Worm (Caenorhabditis elegans): ENCODE results near the gene nrf-5.
A peak's percentile ranks its signal among the peaks of the same experiment; 100 is the strongest.

The nrf-5 gene

DNA sequence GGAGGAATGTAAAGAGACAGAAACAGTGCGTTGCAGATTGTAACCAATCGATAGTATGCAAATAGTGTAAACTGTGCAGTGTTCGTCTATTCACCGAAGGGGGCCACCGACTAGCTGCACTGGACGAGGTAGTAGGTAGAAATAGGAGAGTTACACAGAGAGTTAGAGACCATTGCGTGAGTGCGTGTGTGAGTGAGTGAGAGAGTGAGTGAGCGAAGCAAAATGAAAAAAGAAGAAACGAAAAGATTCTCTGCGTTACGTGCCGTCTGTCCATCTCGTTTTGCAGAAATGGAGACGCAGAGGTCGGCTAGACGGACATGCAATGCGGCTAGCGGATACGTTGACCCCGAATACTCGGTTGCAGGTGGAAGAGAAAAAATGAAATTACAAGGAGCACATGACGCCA lies 19.6 kb upstream of the nrf-5 start (continued):
- TF ChIP-seq ztf-7 (tag; optimal IDR thresholded peaks at IDR 0.05) (no peak), daf-16 (GFP tag; optimal IDR thresholded peaks at IDR 0.05) (peak in 1 of 2 experiments; percentile 1), daf-16 (tag; optimal IDR thresholded peaks at IDR 0.05) (peak; percentile 49), set-16 (GFP tag; IDR thresholded peaks at IDR 0.05) (peak; percentile 17; the same call in 1 of the 2 replicates), F44E2.7 (GFP tag; IDR thresholded peaks at IDR 0.05) (0 out of 2 replicates have a peak, but pooled peaks have one; percentile 27), ceh-20 (GFP tag; IDR thresholded peaks at IDR 0.05) (peak; percentile 25; the same call in 1 of the 2 replicates), hlh-11 (tag; optimal IDR thresholded peaks at IDR 0.05) (peak; percentile 83)

DNA sequence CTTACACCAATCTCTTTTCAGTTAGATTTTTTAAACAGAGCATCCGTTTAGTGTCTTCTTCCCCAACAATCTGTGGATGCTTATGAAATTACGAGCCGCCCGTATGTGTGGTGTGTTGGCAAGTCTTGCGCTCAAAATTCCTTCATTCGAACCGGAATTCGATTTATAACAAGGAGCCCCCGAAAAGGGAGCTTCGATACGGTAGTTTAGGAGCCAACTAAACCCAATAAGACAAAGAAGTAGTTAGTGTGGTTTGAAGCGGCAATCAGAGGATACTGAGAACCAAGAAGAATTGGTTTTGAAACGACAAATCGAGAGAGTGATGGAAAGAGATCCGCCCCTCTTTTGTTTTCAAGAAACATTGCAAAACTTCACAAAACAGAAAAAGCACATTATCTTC lies 15.7 kb upstream of the nrf-5 start:
- TF ChIP-seq ZK546.5 (tag; optimal IDR thresholded peaks at IDR 0.05) (no peak), ces-1 (GFP tag; optimal IDR thresholded peaks at IDR 0.05) (peak; percentile 47)

DNA sequence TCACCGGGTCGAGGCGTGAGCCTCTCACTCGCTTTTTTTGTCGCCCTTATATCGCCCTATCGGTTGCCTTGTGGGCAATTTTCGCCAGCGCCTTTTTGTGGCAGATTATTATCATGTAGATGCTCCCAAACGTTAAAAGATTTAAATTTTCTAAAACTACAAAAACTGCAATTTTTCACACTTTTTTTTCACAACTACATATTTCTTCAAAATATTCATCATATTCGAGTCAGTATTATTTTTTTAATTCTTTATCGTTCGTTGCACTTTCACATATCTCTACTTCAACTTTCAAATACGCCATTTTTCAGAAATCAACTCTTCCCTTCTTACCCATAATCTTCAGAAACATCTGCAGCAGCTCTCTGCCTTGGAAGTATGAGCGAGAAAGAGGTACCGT lies 15.1 kb upstream of the nrf-5 start, which contains the start of gene ceh-24:
TSS of gene ceh-24 (plus strand) at position 301 of the 400 bp plus-strand sequence.
- TF ChIP-seq mxl-2 (GFP tag; conservative IDR thresholded peaks at IDR 0.05), result no peak

DNA sequence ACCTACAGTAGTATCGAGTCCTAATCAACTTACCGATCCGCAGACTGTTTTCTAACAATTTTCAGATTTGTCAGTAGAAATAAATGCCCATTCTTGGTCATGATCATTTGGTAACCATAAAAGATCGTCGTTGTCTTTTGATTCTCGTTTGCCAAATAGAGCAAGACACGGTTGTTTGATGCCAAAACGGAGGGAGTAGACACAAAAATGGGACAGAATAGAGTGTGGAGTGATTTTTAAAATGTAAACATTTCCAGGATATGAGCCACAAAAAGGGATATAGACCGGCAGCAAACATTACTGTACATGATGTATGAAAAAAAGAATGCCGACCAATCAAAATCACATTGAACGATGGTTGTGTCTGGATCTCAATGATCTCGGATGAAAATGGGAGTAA lies 11.2 kb upstream of the nrf-5 start, which contains the start of gene F55B12.2:
TSS of gene F55B12.2 (minus strand) at position 101 of the 400 bp plus-strand sequence.
- TF ChIP-seq F49E8.2 (tag; optimal IDR thresholded peaks at IDR 0.05; ENCODE audit: borderline replicate concordance), result no peak
- TF ChIP-seq aha-1 (tag), result peak; percentile 9

DNA sequence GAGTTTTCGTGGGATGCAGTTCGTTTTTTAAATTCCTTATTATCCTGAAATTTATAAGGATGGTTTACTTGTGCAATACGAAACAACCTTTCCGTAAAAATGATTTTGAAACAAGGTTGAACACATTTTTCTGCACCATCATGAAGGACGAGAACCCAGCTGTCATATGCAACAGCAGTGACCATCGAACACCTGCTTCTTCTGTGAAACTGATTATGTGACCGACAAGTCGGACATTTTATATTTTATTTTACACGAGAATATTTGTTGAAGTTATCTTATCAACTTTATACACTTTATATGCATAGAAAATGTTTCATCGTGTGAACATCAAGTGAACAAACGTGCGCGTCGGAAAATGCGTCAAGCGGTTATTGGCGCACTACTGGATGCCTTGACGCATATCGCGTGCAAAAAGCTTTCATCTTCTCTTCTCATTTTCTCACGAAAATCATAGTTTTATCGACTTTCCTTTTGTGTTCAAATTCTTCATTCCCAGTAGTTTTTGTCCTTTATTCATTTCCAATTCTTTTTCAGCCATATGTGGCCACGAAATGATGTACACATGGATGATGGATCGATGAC lies 9.2 kb upstream of the nrf-5 start, which contains the start of gene sel-10:
TSS of gene sel-10 (plus strand) at position 538 of the 585 bp plus-strand sequence.
- TF ChIP-seq hlh-30 (tag; optimal IDR thresholded peaks at IDR 0.05; ENCODE audit: insufficient read depth), result peak; percentile 66
- TF ChIP-seq aha-1 (tag), result peak; percentile 98
- peak; percentile 57 for TF ChIP-seq mxl-3 (GFP tag; optimal IDR thresholded peaks at IDR 0.05)
- TF ChIP-seq mxl-2 (GFP tag; conservative IDR thresholded peaks at IDR 0.05), result no peak
- peak; percentile 60 for TF ChIP-seq nhr-11 (tag; optimal IDR thresholded peaks at IDR 0.05)
- TF ChIP-seq D1046.2 (GFP tag; IDR thresholded peaks at IDR 0.05), result no peak
- peak; percentile 52 for TF ChIP-seq nhr-28 (tag; optimal IDR thresholded peaks at IDR 0.05)
- TF ChIP-seq madf-9 (GFP tag; conservative IDR thresholded peaks at IDR 0.05), result no peak
- 0 out of 2 replicates have a peak, but pooled peaks have one; percentile 33 for TF ChIP-seq arid-1 (GFP tag; conservative IDR thresholded peaks at IDR 0.05)
- TF ChIP-seq mes-2 (tag; optimal IDR thresholded peaks at IDR 0.05; ENCODE audit: poor library complexity, severe bottlenecking), result peak; percentile 84
- TF ChIP-seq lsy-2 (tag; optimal IDR thresholded peaks at IDR 0.05), result peak in 1 of 2 experiments; percentile 83
- peak in 1 of 2 experiments; percentile 59 for TF ChIP-seq unc-62 (GFP tag; optimal IDR thresholded peaks at IDR 0.05 in 1 of 2)
- TF ChIP-seq unc-62 (tag; optimal IDR thresholded peaks at IDR 0.05), result no peak
- peak; percentile 89 for TF ChIP-seq nhr-6 (tag; optimal IDR thresholded peaks at IDR 0.05)
- TF ChIP-seq hmg-1.1 (GFP tag; IDR thresholded peaks at IDR 0.05), result 0 out of 2 replicates have a peak, but pooled peaks have one; percentile 59
- no peak for TF ChIP-seq mep-1 (tag; optimal IDR thresholded peaks at IDR 0.05)
- no peak for TF ChIP-seq pqm-1 (tag; optimal IDR thresholded peaks at IDR 0.05)
- no peak for TF ChIP-seq nhr-111 (GFP tag; optimal IDR thresholded peaks at IDR 0.05)
- TF ChIP-seq nhr-76 (tag; optimal IDR thresholded peaks at IDR 0.05), result no peak
- TF ChIP-seq php-3 (GFP tag; IDR thresholded peaks at IDR 0.05), result peak; percentile 71
- TF ChIP-seq nhr-48 (tag; optimal IDR thresholded peaks at IDR 0.05), result peak; percentile 36
- no peak for TF ChIP-seq ceh-44 (GFP tag; IDR thresholded peaks at IDR 0.05)
- peak in 1 of 2 experiments; percentile 65 for TF ChIP-seq hif-1 (tag; optimal IDR thresholded peaks at IDR 0.05)
- no peak for TF ChIP-seq Y5F2A.4 (GFP tag; optimal IDR thresholded peaks at IDR 0.05)
- TF ChIP-seq duxl-1 (tag; optimal IDR thresholded peaks at IDR 0.05; ENCODE audit: poor library complexity), result peak; percentile 66
- TF ChIP-seq ZK337.2 (GFP tag; IDR thresholded peaks at IDR 0.05), result no peak
- no peak for TF ChIP-seq aly-2 (tag; optimal IDR thresholded peaks at IDR 0.05)
- no peak for TF ChIP-seq nhr-41 (GFP tag; IDR thresholded peaks at IDR 0.05)
- no peak for TF ChIP-seq saeg-2 (GFP tag; IDR thresholded peaks at IDR 0.05)
- peak; percentile 66 for TF ChIP-seq lin-13 (GFP tag; optimal IDR thresholded peaks at IDR 0.05)
- no peak for TF ChIP-seq hlh-11 (tag; optimal IDR thresholded peaks at IDR 0.05)
- TF ChIP-seq ceh-20 (GFP tag; IDR thresholded peaks at IDR 0.05), result no peak
- no peak for TF ChIP-seq ceh-62 (tag; optimal IDR thresholded peaks at IDR 0.05)
- TF ChIP-seq dpl-1 (GFP tag; optimal IDR thresholded peaks at IDR 0.05), result peak; percentile 76

All from whole organism, L4 larva.